Worm (Caenorhabditis elegans) whole organism, L3 larva: ENCODE measurements around the gene K09H11.15.

Experiments used
- R02D3.7 ChIP-seq: fragments of 150-350 bp; optimal IDR thresholded peaks from 2 replicates; lab custom pipeline; 2014; ENCODE audit warnings: missing biosample characterization, missing genetic modification characterization
- ceh-82 ChIP-seq: fragments of 150-350 bp; optimal IDR thresholded peaks from 2 replicates; lab custom pipeline; 2014; ENCODE audit warnings: missing biosample characterization, missing genetic modification characterization
- egl-5 ChIP-seq: fragments of 150-350 bp; optimal IDR thresholded peaks from 2 replicates; lab custom pipeline; 2017; ENCODE audit warnings: missing biosample characterization, missing genetic modification reagents, missing genetic modification characterization, inconsistent platforms
- elt-1 ChIP-seq: fragments of 150-350 bp; optimal IDR thresholded peaks from 2 replicates; lab custom pipeline; 2014; ENCODE audit warnings: missing biosample characterization, missing genetic modification characterization
- fos-1 ChIP-seq: fragments of 150-350 bp; optimal IDR thresholded peaks from 2 replicates; lab custom pipeline; 2014; ENCODE audit warnings: missing biosample characterization, missing genetic modification characterization
- lin-15B ChIP-seq: fragments of 150-350 bp; optimal IDR thresholded peaks from 2 replicates; lab custom pipeline; 2014; ENCODE audit warnings: missing biosample characterization, missing genetic modification characterization
- lin-39 ChIP-seq: fragments of 150-350 bp; optimal IDR thresholded peaks from 2 replicates; lab custom pipeline; 2018; ENCODE audit warnings: missing biosample characterization, missing genetic modification reagents, missing genetic modification characterization
- mdl-1 ChIP-seq: fragments of 150-350 bp; optimal IDR thresholded peaks from 2 replicates; lab custom pipeline; 2014; ENCODE audit warnings: missing biosample characterization, missing genetic modification characterization
- mml-1 ChIP-seq: fragments of 150-350 bp; sonication (generic microtip); optimal IDR thresholded peaks from 3 replicates; lab custom pipeline; 2014; ENCODE audit warnings: missing biosample characterization, missing genetic modification characterization
- nhr-237 ChIP-seq: fragments of 150-350 bp; optimal IDR thresholded peaks from 2 replicates; lab custom pipeline; 2014; ENCODE audit warnings: missing biosample characterization, missing genetic modification characterization
- nhr-43 ChIP-seq: sonication (generic microtip); optimal IDR thresholded peaks from 2 replicates; lab custom pipeline; 2016; ENCODE audit warnings: mild to moderate bottlenecking, missing genetic modification characterization, missing compliant biosample characterization; ENCODE audit not compliant: poor library complexity, severe bottlenecking
- pha-4 ChIP-seq: fragments of 150-350 bp; optimal IDR thresholded peaks from 2 replicates; lab custom pipeline; 2014; ENCODE audit warnings: missing biosample characterization, missing genetic modification reagents, missing genetic modification characterization
- sea-2 ChIP-seq: fragments of 150-350 bp; sonication (generic microtip); optimal IDR thresholded peaks from 4 replicates; lab custom pipeline; 2014; ENCODE audit warnings: missing biosample characterization, missing genetic modification reagents, missing genetic modification characterization
- snpc-4 ChIP-seq: fragments of 150-350 bp; optimal IDR thresholded peaks from 2 replicates; lab custom pipeline; 2014; ENCODE audit warnings: missing biosample characterization, missing genetic modification characterization
- unc-39 ChIP-seq: sonication (generic microtip); optimal IDR thresholded peaks from 4 replicates; lab custom pipeline; 2017; ENCODE audit warnings: missing biosample characterization, missing genetic modification characterization
- unc-62 ChIP-seq: fragments of 150-350 bp; sonication (generic microtip); optimal IDR thresholded peaks from 4 replicates; lab custom pipeline; 2014; ENCODE audit warnings: missing biosample characterization, missing genetic modification reagents, missing genetic modification characterization
- ztf-11 ChIP-seq: fragments of 150-350 bp; optimal IDR thresholded peaks from 2 replicates; lab custom pipeline; 2014; ENCODE audit warnings: missing biosample characterization, missing genetic modification characterization

The K09H11.15 gene

ce11 chrV:5682530-5682929, 48.2 kb downstream of the K09H11.15 start, which contains the start of gene prp-39:
Gene prp-39 (minus strand): TSS chrV:5682630.
- no peak for TF ChIP-seq mml-1 (tag; lab: Kevin White, UChicago)
- no peak for TF ChIP-seq elt-1 (tag; lab: Kevin White, UChicago)
- TF ChIP-seq snpc-4, result no peak
- no peak for TF ChIP-seq fos-1
- TF ChIP-seq pha-4, result no peak
- TF ChIP-seq nhr-237 (tag; lab: Kevin White, UChicago), result no peak
- no peak for TF ChIP-seq ceh-82
- TF ChIP-seq lin-39 (tag; lab: Kevin White, UChicago), result no peak
- TF ChIP-seq ztf-11 (tag; lab: Kevin White, UChicago), result no peak
- TF ChIP-seq nhr-43, result no peak
- no peak for TF ChIP-seq sea-2 (GFP tag; lab: Kevin White, UChicago)
- no peak for TF ChIP-seq unc-39 (tag; lab: Kevin White, UChicago)
- no peak for TF ChIP-seq unc-62 (GFP tag; lab: Kevin White, UChicago)
- no peak for TF ChIP-seq R02D3.7 (tag; lab: Kevin White, UChicago)
- TF ChIP-seq egl-5 (tag; lab: Kevin White, UChicago), result no peak
- TF ChIP-seq mdl-1 (tag; lab: Kevin White, UChicago), result no peak
- no peak for TF ChIP-seq lin-15B (tag; lab: Kevin White, UChicago)
